Worm (Caenorhabditis elegans) whole organism, L2 larva: Measurements from ENCODE around the gene math-4.

Experiments
- ama-1 ChIP-seq: fragments of 150-350 bp; optimal IDR thresholded peaks from 2 replicates; lab custom pipeline; 2018; ENCODE audit warnings: inconsistent platforms
- ceh-82 ChIP-seq: fragments of 150-350 bp; optimal IDR thresholded peaks from 2 replicates; lab custom pipeline; 2014; ENCODE audit warnings: missing biosample characterization, missing genetic modification characterization
- egl-27 ChIP-seq: sonication (generic microtip); optimal IDR thresholded peaks from 3 replicates; lab custom pipeline; 2017; ENCODE audit warnings: missing biosample characterization, missing genetic modification reagents, missing genetic modification characterization
- lin-11 ChIP-seq: fragments of 150-350 bp; sonication (generic microtip); optimal IDR thresholded peaks from 2 replicates; lab custom pipeline; 2014; ENCODE audit warnings: missing biosample characterization, missing genetic modification characterization, inconsistent platforms, mixed read lengths
- lin-39 ChIP-seq: fragments of 150-350 bp; optimal IDR thresholded peaks from 2 replicates; lab custom pipeline; 2014; ENCODE audit warnings: missing biosample characterization, missing genetic modification reagents, missing genetic modification characterization
- mdl-1 ChIP-seq, 2 experiments: fragments of 150-350 bp in 1 of 2; sonication (generic microtip) in 1 of 2; optimal IDR thresholded peaks; 2 replicates each; lab custom pipeline; 2017; ENCODE audit warnings: missing biosample characterization in 2 of 2, missing genetic modification characterization in 2 of 2
- nhr-10 ChIP-seq: sonication (generic microtip); optimal IDR thresholded peaks from 2 replicates; lab custom pipeline; 2017; ENCODE audit warnings: missing biosample characterization, missing genetic modification characterization
- unc-39 ChIP-seq: fragments of 150-350 bp; optimal IDR thresholded peaks from 2 replicates; lab custom pipeline; 2014; ENCODE audit warnings: missing biosample characterization, missing genetic modification characterization
- ztf-11 ChIP-seq: sonication (generic microtip); optimal IDR thresholded peaks from 2 replicates; lab custom pipeline; 2017; ENCODE audit warnings: missing biosample characterization, missing genetic modification characterization

DNA sequence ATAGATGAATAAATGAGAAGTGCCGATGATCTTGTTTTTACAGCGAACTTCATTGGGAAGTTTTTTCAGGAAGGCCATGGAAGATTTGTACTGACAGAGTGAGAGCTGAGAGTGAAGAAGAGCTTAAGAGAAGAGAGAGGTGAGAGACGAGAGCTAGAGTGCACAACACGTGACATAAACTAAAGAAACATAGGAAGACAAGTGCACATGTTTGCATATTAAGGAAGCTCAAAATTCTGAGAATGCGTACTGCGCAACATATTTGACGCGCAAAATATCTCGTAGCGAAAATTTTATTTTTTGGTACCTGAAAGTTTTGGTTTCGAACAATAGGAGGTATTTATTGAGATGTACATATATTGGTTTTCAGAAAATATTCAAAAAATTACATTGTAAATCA lies 25.8 kb upstream of the math-4 start, which contains the start of gene C08F1.8:
- TF ChIP-seq ceh-82 (tag; lab: Kevin White, UChicago): no peak
- no peak for TF ChIP-seq lin-11 (tag; lab: Kevin White, UChicago)
- TF ChIP-seq unc-39 (tag; lab: Kevin White, UChicago): no peak
- TF ChIP-seq ztf-11 (tag; lab: Kevin White, UChicago): no peak
- no peak for TF ChIP-seq egl-27 (tag; lab: Kevin White, UChicago)
- no peak for TF ChIP-seq lin-39
- TF ChIP-seq mdl-1 (tag; optimal IDR thresholded peaks at IDR 0.05; lab: Kevin White, UChicago): no peak
- no peak for TF ChIP-seq ama-1
- TF ChIP-seq nhr-10 (tag; lab: Kevin White, UChicago): no peak
